Fruit fly (Drosophila melanogaster) whole organism, embryonic: Measurements from ENCODE around the gene STUB1.

ENCODE experiments used
- Atf3 ChIP-seq: fragments of 200-800 bp; sonication (Bioruptor generic); optimal IDR thresholded peaks from 3 replicates; lab custom pipeline; 2016; ENCODE audit warnings: missing biosample characterization, missing genetic modification characterization
- C15 ChIP-seq: fragments of 200-800 bp; sonication (Bioruptor generic); IDR thresholded peaks from 3 replicates; pipeline ENCODE4 v1.3.6; 2022; ENCODE audit warnings: missing biosample characterization, missing genetic modification characterization
- CG11398 ChIP-seq: fragments of 200-800 bp; sonication (Bioruptor generic); optimal IDR thresholded peaks from 2 replicates; lab custom pipeline; 2016; ENCODE audit warnings: missing biosample characterization, missing genetic modification characterization
- CG12236 ChIP-seq: fragments of 200-800 bp; sonication (Bioruptor generic); optimal IDR thresholded peaks from 2 replicates; lab custom pipeline; 2016; ENCODE audit warnings: missing biosample characterization, missing genetic modification characterization
- CG13287 ChIP-seq: fragments of 200-800 bp; sonication (Bioruptor generic); IDR thresholded peaks from 2 replicates; pipeline ENCODE4 v1.3.6; 2022; ENCODE audit warnings: missing biosample characterization, missing genetic modification characterization; ENCODE audit not compliant: partially characterized antibody
- CG14710 ChIP-seq: fragments of 200-800 bp; sonication (Bioruptor generic); optimal IDR thresholded peaks from 3 replicates; lab custom pipeline; 2019; ENCODE audit warnings: missing biosample characterization, mild to moderate bottlenecking, missing genetic modification characterization, moderate library complexity
- CG15073 ChIP-seq: fragments of 200-800 bp; sonication (Bioruptor generic); optimal IDR thresholded peaks from 2 replicates; lab custom pipeline; 2016; ENCODE audit warnings: missing biosample characterization, missing genetic modification characterization
- CG15514 ChIP-seq: fragments of 200-800 bp; sonication (Bioruptor generic); optimal IDR thresholded peaks from 3 replicates; lab custom pipeline; 2017; ENCODE audit warnings: missing biosample characterization, missing genetic modification characterization, mild to moderate bottlenecking, moderate library complexity, missing genetic modification reagents
- CG1603 ChIP-seq: fragments of 200-800 bp; sonication (Bioruptor generic); optimal IDR thresholded peaks from 2 replicates; lab custom pipeline; 2019; ENCODE audit warnings: missing biosample characterization, mild to moderate bottlenecking, missing genetic modification characterization, moderate library complexity
- CG17359 ChIP-seq: fragments of 200-800 bp; sonication (Bioruptor generic); optimal IDR thresholded peaks from 3 replicates; lab custom pipeline; 2018; ENCODE audit warnings: missing biosample characterization, mild to moderate bottlenecking, missing genetic modification characterization, moderate library complexity
- CG17385 ChIP-seq: fragments of 200-800 bp; sonication (Bioruptor generic); optimal IDR thresholded peaks from 3 replicates; lab custom pipeline; 2018; ENCODE audit warnings: missing biosample characterization, mild to moderate bottlenecking, missing genetic modification characterization
- CG30403 ChIP-seq: fragments of 200-800 bp; sonication (Bioruptor generic); optimal IDR thresholded peaks from 3 replicates; lab custom pipeline; 2016; ENCODE audit warnings: missing biosample characterization, missing genetic modification characterization
- CG34224 ChIP-seq: fragments of 200-800 bp; sonication (Bioruptor generic); IDR thresholded peaks from 3 replicates; pipeline ENCODE4 v1.3.6; 2022; ENCODE audit warnings: missing biosample characterization, missing genetic modification characterization; ENCODE audit not compliant: partially characterized antibody
- CG3847 ChIP-seq: fragments of 200-800 bp; sonication (Bioruptor generic); IDR thresholded peaks from 2 replicates; pipeline ENCODE4 v1.3.6; 2022; ENCODE audit warnings: missing biosample characterization, missing genetic modification characterization
- CG4424 ChIP-seq: fragments of 200-800 bp; sonication (Bioruptor generic); optimal IDR thresholded peaks from 3 replicates; lab custom pipeline; 2016; ENCODE audit warnings: missing biosample characterization, missing genetic modification characterization
- CG5953 ChIP-seq: fragments of 200-800 bp; sonication (Bioruptor generic); IDR thresholded peaks from 2 replicates; pipeline ENCODE4 v1.3.6; 2022; ENCODE audit warnings: missing biosample characterization, missing genetic modification characterization
- CG6854 ChIP-seq: fragments of 200-800 bp; sonication (Bioruptor generic); optimal IDR thresholded peaks from 3 replicates; lab custom pipeline; 2017; ENCODE audit warnings: missing biosample characterization, mild to moderate bottlenecking, missing genetic modification characterization
- CG7271 ChIP-seq: fragments of 200-800 bp; sonication (Bioruptor generic); optimal IDR thresholded peaks from 2 replicates; lab custom pipeline; 2018; ENCODE audit warnings: missing biosample characterization, mild to moderate bottlenecking, missing genetic modification characterization, moderate library complexity
- Dll ChIP-seq: fragments of 200-800 bp; sonication (Bioruptor generic); IDR thresholded peaks from 4 replicates; pipeline ENCODE4 v1.3.6; 2022; ENCODE audit warnings: missing biosample characterization, missing genetic modification characterization; ENCODE audit not compliant: partially characterized antibody
- Dref ChIP-seq: fragments of 200-800 bp; sonication (Bioruptor generic); IDR thresholded peaks from 2 replicates; pipeline ENCODE4 v1.3.6; 2022; ENCODE audit warnings: missing biosample characterization, missing genetic modification characterization
- Hey ChIP-seq: fragments of 200-800 bp; sonication (Bioruptor generic); optimal IDR thresholded peaks from 3 replicates; lab custom pipeline; 2018; ENCODE audit warnings: missing biosample characterization, mild to moderate bottlenecking, missing genetic modification characterization
- Hmr ChIP-seq: fragments of 200-800 bp; sonication (Bioruptor generic); optimal IDR thresholded peaks from 3 replicates; lab custom pipeline; 2017; ENCODE audit warnings: mild to moderate bottlenecking, missing biosample characterization, missing genetic modification reagents, missing genetic modification characterization
- NfI ChIP-seq: fragments of 200-800 bp; sonication (Bioruptor generic); optimal IDR thresholded peaks from 3 replicates; lab custom pipeline; 2018; ENCODE audit warnings: missing biosample characterization, mild to moderate bottlenecking, missing genetic modification characterization, moderate library complexity
- Scr ChIP-seq: fragments of 200-800 bp; sonication (Bioruptor generic); IDR thresholded peaks from 2 replicates; pipeline ENCODE4 v1.3.6; 2022; ENCODE audit warnings: missing biosample characterization, missing genetic modification characterization; ENCODE audit not compliant: partially characterized antibody
- Sry-δ ChIP-seq: fragments of 200-800 bp; sonication (Bioruptor generic); optimal IDR thresholded peaks from 2 replicates; lab custom pipeline; 2016; ENCODE audit warnings: missing biosample characterization, missing genetic modification characterization
- Tbp ChIP-seq: fragments of >200 bp; optimal IDR thresholded peaks from 2 replicates; lab custom pipeline; 2018; ENCODE audit warnings: missing biosample characterization, missing genetic modification characterization
- Xrp1 ChIP-seq: fragments of 200-800 bp; sonication (Bioruptor generic); IDR thresholded peaks from 2 replicates; pipeline ENCODE4 v1.3.6; 2022; ENCODE audit warnings: missing biosample characterization, missing genetic modification characterization
- YL-1 ChIP-seq: fragments of 200-800 bp; sonication (Bioruptor generic); optimal IDR thresholded peaks from 3 replicates; lab custom pipeline; 2017; ENCODE audit warnings: missing biosample characterization, mild to moderate bottlenecking, missing genetic modification characterization
- ato ChIP-seq: fragments of 200-800 bp; sonication (Bioruptor generic); IDR thresholded peaks from 2 replicates; pipeline ENCODE4 v1.3.6; 2022; ENCODE audit warnings: missing biosample characterization, missing genetic modification characterization; ENCODE audit not compliant: partially characterized antibody
- bbx ChIP-seq: fragments of 200-800 bp; sonication (Bioruptor generic); IDR thresholded peaks from 2 replicates; pipeline ENCODE4 v1.3.6; 2022; ENCODE audit warnings: missing biosample characterization, missing genetic modification characterization; ENCODE audit not compliant: partially characterized antibody
- bigmax ChIP-seq: fragments of 200-800 bp; sonication (Bioruptor generic); optimal IDR thresholded peaks from 2 replicates; lab custom pipeline; 2018; ENCODE audit warnings: missing biosample characterization, mild to moderate bottlenecking, missing genetic modification characterization
- ci ChIP-seq: fragments of 200-800 bp; sonication (Bioruptor generic); IDR thresholded peaks from 3 replicates; pipeline ENCODE4 v1.3.6; 2022; ENCODE audit warnings: missing biosample characterization, missing genetic modification characterization
- croc ChIP-seq: fragments of 200-800 bp; sonication (Bioruptor generic); conservative IDR thresholded peaks from 3 replicates; pipeline ENCODE4 v1.3.6; 2022; ENCODE audit warnings: missing biosample characterization, missing genetic modification characterization
- da ChIP-seq: fragments of 200-800 bp; sonication (Bioruptor generic); optimal IDR thresholded peaks from 2 replicates; lab custom pipeline; 2016; ENCODE audit warnings: missing biosample characterization, missing genetic modification characterization
- en ChIP-seq: fragments of 200-800 bp; sonication (Bioruptor generic); optimal IDR thresholded peaks from 2 replicates; lab custom pipeline; 2016; ENCODE audit warnings: missing biosample characterization, missing genetic modification characterization
- exex ChIP-seq: fragments of 200-800 bp; sonication (Bioruptor generic); optimal IDR thresholded peaks from 4 replicates; lab custom pipeline; 2018; ENCODE audit warnings: missing biosample characterization, mild to moderate bottlenecking, missing genetic modification characterization, moderate library complexity
- grau ChIP-seq: fragments of 200-800 bp; optimal IDR thresholded peaks from 3 replicates; lab custom pipeline; 2019; ENCODE audit warnings: missing biosample characterization, mild to moderate bottlenecking, missing genetic modification characterization, moderate library complexity
- inv ChIP-seq: fragments of 200-800 bp; sonication (Bioruptor generic); IDR thresholded peaks from 2 replicates; pipeline ENCODE4 v1.3.6; 2022; ENCODE audit warnings: missing biosample characterization, missing genetic modification characterization; ENCODE audit not compliant: partially characterized antibody
- nau ChIP-seq: fragments of 200-800 bp; sonication (Bioruptor generic); optimal IDR thresholded peaks from 3 replicates; lab custom pipeline; 2017; ENCODE audit warnings: missing biosample characterization, mild to moderate bottlenecking, missing genetic modification characterization, missing genetic modification reagents
- pb ChIP-seq: fragments of 200-800 bp; sonication (Bioruptor generic); optimal IDR thresholded peaks from 3 replicates; lab custom pipeline; 2016; ENCODE audit warnings: missing biosample characterization, missing genetic modification characterization
- pita ChIP-seq: fragments of 200-800 bp; sonication (Bioruptor generic); optimal IDR thresholded peaks from 2 replicates; lab custom pipeline; 2017; ENCODE audit warnings: missing biosample characterization, mild to moderate bottlenecking, missing genetic modification characterization
- pzg ChIP-seq: fragments of 200-800 bp; sonication (Bioruptor generic); optimal IDR thresholded peaks from 3 replicates; lab custom pipeline; 2018; ENCODE audit warnings: missing biosample characterization, mild to moderate bottlenecking, missing genetic modification characterization, moderate library complexity
- sna ChIP-seq: fragments of 200-800 bp; sonication (Bioruptor generic); IDR thresholded peaks from 2 replicates; pipeline ENCODE4 v1.3.6; 2022; ENCODE audit warnings: missing biosample characterization, missing genetic modification characterization; ENCODE audit not compliant: partially characterized antibody
- so ChIP-seq: fragments of 200-800 bp; sonication (Bioruptor generic); IDR thresholded peaks from 3 replicates; pipeline ENCODE4 v1.3.6; 2022; ENCODE audit warnings: missing biosample characterization, missing genetic modification characterization
- stwl ChIP-seq: fragments of 200-800 bp; sonication (Bioruptor generic); optimal IDR thresholded peaks from 3 replicates; lab custom pipeline; 2018; ENCODE audit warnings: missing biosample characterization, mild to moderate bottlenecking, missing genetic modification characterization, moderate library complexity
- sug ChIP-seq: fragments of 200-800 bp; optimal IDR thresholded peaks from 2 replicates; lab custom pipeline; 2019; ENCODE audit warnings: missing biosample characterization, mild to moderate bottlenecking, missing genetic modification characterization, moderate library complexity
- wek ChIP-seq: fragments of 200-800 bp; sonication (Bioruptor generic); optimal IDR thresholded peaks from 3 replicates; lab custom pipeline; 2018; ENCODE audit warnings: missing biosample characterization, mild to moderate bottlenecking, missing genetic modification characterization, moderate library complexity

The STUB1 gene

dm6 chr2L:10479859-10480258 is 42.5 kb downstream of the STUB1 start (continued):
- no peak for TF ChIP-seq CG15073 (GFP tag; lab: Kevin White, UChicago)
- no peak for TF ChIP-seq en (GFP tag; lab: Kevin White, UChicago)
- TF ChIP-seq sug (tag; lab: Kevin White, UChicago) = peak; percentile 26
- no peak for TF ChIP-seq CG12236
- TF ChIP-seq CG17359 (tag; lab: Kevin White, UChicago) = peak; percentile 19
- no peak for TF ChIP-seq CG30403 (GFP tag; lab: Kevin White, UChicago)
- no peak for TF ChIP-seq pb
- no peak for TF ChIP-seq CG4424 (GFP tag; lab: Kevin White, UChicago)
- TF ChIP-seq CG1603 (tag; lab: Kevin White, UChicago) = peak; percentile 52
- no peak for TF ChIP-seq sna
- no peak for TF ChIP-seq YL-1 (GFP tag; lab: Kevin White, UChicago)
- peak; percentile 31 for TF ChIP-seq nau
- TF ChIP-seq ci (GFP tag; lab: Robert Waterston, UW) = 0 out of 3 replicates have a peak, but pooled peaks have one; percentile 28
- peak; percentile 94 for TF ChIP-seq CG15514 (GFP tag; lab: Kevin White, UChicago)
- TF ChIP-seq Tbp (GFP tag; lab: Kevin White, UChicago) = no peak
- peak; percentile 46 for TF ChIP-seq CG34224 (GFP tag; lab: Robert Waterston, UW)
- peak; percentile 75 for TF ChIP-seq stwl
- TF ChIP-seq pita (GFP tag; lab: Kevin White, UChicago) = no peak
- TF ChIP-seq bbx (GFP tag; lab: Robert Waterston, UW) = peak; percentile 73
- TF ChIP-seq inv (GFP tag; lab: Robert Waterston, UW) = no peak
- TF ChIP-seq so (GFP tag; lab: Robert Waterston, UW) = peak; percentile 67; the same call in 2 of the 3 replicates
- peak; percentile 54; the same call in 1 of the 2 replicates for TF ChIP-seq Scr
- TF ChIP-seq Hmr = no peak
- TF ChIP-seq CG11398 (GFP tag; lab: Kevin White, UChicago) = no peak
- TF ChIP-seq Dref (GFP tag; lab: Robert Waterston, UW) = peak; percentile 55
- TF ChIP-seq Hey (tag; lab: Kevin White, UChicago) = no peak
- peak; percentile 58 for TF ChIP-seq pzg
- peak; percentile 91 for TF ChIP-seq bigmax
- 0 out of 2 replicates have a peak, but pooled peaks have one; percentile 17 for TF ChIP-seq CG3847
- peak; percentile 30 for TF ChIP-seq CG14710 (tag; lab: Kevin White, UChicago)
- TF ChIP-seq exex (tag; lab: Kevin White, UChicago) = peak; percentile 75
- no peak for TF ChIP-seq Atf3
- peak; percentile 80 for TF ChIP-seq Sry-δ (GFP tag; lab: Kevin White, UChicago)
- TF ChIP-seq CG17385 = peak; percentile 41
- peak; percentile 74 for TF ChIP-seq CG13287 (GFP tag; lab: Robert Waterston, UW)
- no peak for TF ChIP-seq CG7271 (tag; lab: Kevin White, UChicago)
- TF ChIP-seq da = no peak
- no peak for TF ChIP-seq croc (GFP tag; lab: Robert Waterston, UW)
- TF ChIP-seq C15 (GFP tag; lab: Robert Waterston, UW) = no peak
- TF ChIP-seq CG6854 = no peak
- TF ChIP-seq grau = no peak
- TF ChIP-seq Dll (GFP tag; lab: Robert Waterston, UW) = peak; percentile 64; the same call in 3 of the 4 replicates
- TF ChIP-seq ato (GFP tag; lab: Robert Waterston, UW) = 0 out of 2 replicates have a peak, but pooled peaks have one; percentile 14
- no peak for TF ChIP-seq CG5953 (GFP tag; lab: Robert Waterston, UW)
- TF ChIP-seq Xrp1 (GFP tag; lab: Robert Waterston, UW) = no peak
- TF ChIP-seq wek (GFP tag; lab: Kevin White, UChicago) = peak; percentile 8
- no peak for TF ChIP-seq NfI (GFP tag; lab: Kevin White, UChicago)
